Worm (Caenorhabditis elegans): ENCODE measurements around the gene K04G7.1.

K04G7.1 gene

DNA sequence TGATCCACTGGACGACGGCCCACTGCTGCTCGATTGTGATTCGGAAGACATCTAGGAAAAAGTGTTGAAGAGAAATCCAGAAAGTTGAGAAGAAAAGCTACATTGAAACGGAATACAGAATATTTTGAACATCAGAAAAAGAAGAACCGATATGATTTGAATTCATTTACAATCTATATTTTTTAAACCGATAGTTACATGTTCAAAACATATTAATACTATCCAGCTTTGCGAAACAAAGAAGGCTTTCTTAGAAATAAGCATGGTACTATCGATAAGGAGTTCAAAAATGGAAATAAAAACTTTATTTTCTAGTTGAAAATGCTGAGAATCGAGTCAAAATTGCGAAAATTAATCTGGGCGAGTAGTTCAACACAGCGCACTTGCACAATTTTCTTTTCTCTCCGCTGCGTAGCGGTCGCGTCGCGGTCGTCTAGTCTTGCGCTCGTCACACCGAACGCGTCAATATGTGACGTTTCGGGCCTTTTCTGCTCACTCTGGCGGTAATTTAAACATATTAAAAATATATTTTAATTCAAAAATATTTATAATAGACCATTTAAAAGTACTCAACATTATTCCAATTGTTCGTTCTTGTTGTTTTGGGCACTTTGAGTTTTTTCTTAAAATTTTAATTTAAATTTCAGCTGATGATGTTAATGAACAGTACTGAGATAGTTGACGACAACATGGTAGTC is at the start of gene K04G7.1, which contains the start of gene syf-2:
K04G7.1 (plus strand) TSS at position 648 of the 698 bp plus-strand sequence.
syf-2 (minus strand) TSS at position 51 of the 698 bp plus-strand sequence.
- TF ChIP-seq ztf-4 (tag; optimal IDR thresholded peaks at IDR 0.05) (no peak), sea-2 (GFP tag; optimal IDR thresholded peaks at IDR 0.05) (no peak), egl-27 (tag; optimal IDR thresholded peaks at IDR 0.05) (peak; percentile 92), nhr-43 (tag; optimal IDR thresholded peaks at IDR 0.05; ENCODE audit: poor library complexity, severe bottlenecking) (peak; percentile 62), nhr-23 (tag; optimal IDR thresholded peaks at IDR 0.05) (peak; percentile 94), nfya-1 (tag; optimal IDR thresholded peaks at IDR 0.05; ENCODE audit: insufficient read depth) (peak; percentile 94), elt-3 (tag; optimal IDR thresholded peaks at IDR 0.05) (peak in 1 of 3 experiments; percentile 14), tbx-2 (tag; optimal IDR thresholded peaks at IDR 0.05) (peak; percentile 61), nhr-28 (tag; optimal IDR thresholded peaks at IDR 0.05) (no peak), nhr-237 (tag; optimal IDR thresholded peaks at IDR 0.05) (no peak), nhr-67 (tag; optimal IDR thresholded peaks at IDR 0.05) (no peak), lin-39 (tag; optimal IDR thresholded peaks at IDR 0.05) (peak; percentile 91), ZK546.5 (tag; optimal IDR thresholded peaks at IDR 0.05) (peak; percentile 20), skn-1 (tag; optimal IDR thresholded peaks at IDR 0.05) (peak; percentile 79), snpc-4 (tag; optimal IDR thresholded peaks at IDR 0.05) (peak; percentile 90), elt-1 (tag; optimal IDR thresholded peaks at IDR 0.05) (peak; percentile 59), pqm-1 (tag; optimal IDR thresholded peaks at IDR 0.05) (peak; percentile 29), nhr-76 (tag; optimal IDR thresholded peaks at IDR 0.05) (no peak), zag-1 (tag; optimal IDR thresholded peaks at IDR 0.05) (no peak), ama-1 (optimal IDR thresholded peaks at IDR 0.05) (peak; percentile 43), ztf-11 (tag; optimal IDR thresholded peaks at IDR 0.05) (no peak), fos-1 (tag; optimal IDR thresholded peaks at IDR 0.05) (no peak), pha-4 (tag; optimal IDR thresholded peaks at IDR 0.05) (peak; percentile 95), mml-1 (tag; optimal IDR thresholded peaks at IDR 0.05) (no peak), ceh-9 (tag; optimal IDR thresholded peaks at IDR 0.05) (no peak), ceh-16 (tag; optimal IDR thresholded peaks at IDR 0.05) (no peak), lin-15B (tag; optimal IDR thresholded peaks at IDR 0.05) (peak; percentile 99), ceh-82 (tag; optimal IDR thresholded peaks at IDR 0.05) (peak; percentile 47), unc-62 (GFP tag; optimal IDR thresholded peaks at IDR 0.05) (peak; percentile 53), lsy-12 (tag; optimal IDR thresholded peaks at IDR 0.05) (peak; percentile 78), mdl-1 (tag; optimal IDR thresholded peaks at IDR 0.05) (no peak), elt-2 (tag; optimal IDR thresholded peaks at IDR 0.05) (peak; percentile 74), nhr-11 (tag; optimal IDR thresholded peaks at IDR 0.05) (no peak), nhr-77 (tag; optimal IDR thresholded peaks at IDR 0.05) (no peak), eor-1 (tag; optimal IDR thresholded peaks at IDR 0.05) (no peak), fkh-2 (tag; optimal IDR thresholded peaks at IDR 0.05) (no peak), aly-2 (tag; optimal IDR thresholded peaks at IDR 0.05) (no peak), unc-39 (tag; optimal IDR thresholded peaks at IDR 0.05) (no peak), jun-1 (tag; optimal IDR thresholded peaks at IDR 0.05) (peak; percentile 83), nhr-25 (tag; optimal IDR thresholded peaks at IDR 0.05) (peak; percentile 76), ceh-28 (tag; optimal IDR thresholded peaks at IDR 0.05) (peak; percentile 72), R02D3.7 (tag; optimal IDR thresholded peaks at IDR 0.05) (peak; percentile 76), fkh-10 (GFP tag; optimal IDR thresholded peaks at IDR 0.05) (peak; percentile 85), hmg-11 (tag; optimal IDR thresholded peaks at IDR 0.05) (peak; percentile 65), daf-12 (tag; optimal IDR thresholded peaks at IDR 0.05) (no peak), nhr-12 (tag; optimal IDR thresholded peaks at IDR 0.05) (no peak), egl-5 (tag; optimal IDR thresholded peaks at IDR 0.05) (peak; percentile 57)
